Worm (Caenorhabditis elegans) whole organism, L1 larva: Measurements from ENCODE around the gene cct-8.

Experiments used
- ama-1 ChIP-seq: fragments of 150-350 bp; optimal IDR thresholded peaks from 2 replicates; lab custom pipeline; 2014
- lin-13 ChIP-seq: fragments of 150-350 bp; optimal IDR thresholded peaks from 2 replicates; lab custom pipeline; 2014; ENCODE audit warnings: missing biosample characterization, missing genetic modification reagents, missing genetic modification characterization
- unc-62 ChIP-seq: fragments of 150-350 bp; optimal IDR thresholded peaks from 2 replicates; lab custom pipeline; 2014; ENCODE audit warnings: missing biosample characterization, missing genetic modification reagents, missing genetic modification characterization

DNA sequence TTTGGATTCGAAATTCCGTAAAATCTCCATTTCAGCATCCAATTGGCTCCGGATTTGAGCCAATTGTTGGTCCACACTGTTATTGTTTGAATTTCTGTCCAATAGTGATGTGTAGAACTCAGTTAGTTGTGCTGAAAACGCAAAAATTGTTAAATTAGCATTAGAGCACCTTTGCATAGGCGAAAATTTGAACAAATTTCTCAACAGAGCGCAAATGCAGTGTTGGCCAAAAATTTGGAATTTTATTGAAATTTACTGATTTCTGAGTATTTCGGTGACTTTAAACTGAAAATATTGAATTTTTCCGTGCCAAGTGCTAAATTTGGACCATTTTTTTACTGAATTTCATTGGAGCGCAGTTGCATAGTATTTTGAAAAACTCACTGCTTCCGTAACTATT lies 53.2 kb downstream of the cct-8 start:
- no peak for TF ChIP-seq ama-1 (lab: Kevin White, UChicago)
- no peak for TF ChIP-seq lin-13 (GFP tag; lab: Kevin White, UChicago)
- TF ChIP-seq unc-62 (GFP tag; lab: Kevin White, UChicago), result no peak
